Fruit fly (Drosophila melanogaster) ovary, adult (tissue): ENCODE results near the gene Polr3H.
A peak's percentile ranks its signal among the peaks of the same experiment; 100 is the strongest.

Experiments
- CG17801 ChIP-seq: fragments of 200-800 bp; optimal IDR thresholded peaks from 2 replicates; lab custom pipeline; 2019; ENCODE audit warnings: missing biosample characterization, mild to moderate bottlenecking, missing genetic modification characterization, moderate library complexity; ENCODE audit not compliant: partially characterized antibody

The Polr3H gene

DNA sequence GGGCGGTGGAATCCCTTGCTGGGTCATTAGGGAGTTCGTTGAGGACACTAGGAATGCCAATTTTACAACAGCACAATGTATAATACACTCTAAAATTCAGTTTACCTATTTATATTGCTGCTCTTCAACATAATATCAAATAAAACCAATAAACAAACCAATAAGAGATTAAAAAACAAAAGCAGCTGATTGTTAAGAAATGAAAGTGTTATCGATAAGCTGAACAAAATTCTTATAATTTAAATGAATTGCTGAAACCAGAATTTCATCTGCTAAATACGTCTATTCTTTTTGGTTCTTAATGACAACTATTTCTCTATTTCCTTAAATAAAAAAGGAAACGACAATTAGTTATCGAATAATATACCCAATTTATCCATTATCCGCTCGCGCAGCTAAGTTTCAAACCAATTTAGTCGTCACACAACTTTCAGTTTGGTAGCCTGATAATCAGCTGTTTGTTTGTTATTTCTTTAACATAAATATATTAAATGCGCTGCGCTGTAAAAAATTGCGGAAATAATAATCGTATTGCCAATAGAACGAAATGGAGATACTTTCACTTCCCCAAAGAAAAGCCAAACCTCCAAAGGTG, 42.7 kb downstream of the Polr3H start, which contains the start of the genes Pldn and CG14135:
Gene Pldn (minus strand): TSS at position 197 of the 595 bp plus-strand sequence.
Gene CG14135 (plus strand): TSS at position 369 of the 595 bp plus-strand sequence.
- TF ChIP-seq CG17801 (GFP tag; lab: Kevin White, UChicago) = no peak

DNA sequence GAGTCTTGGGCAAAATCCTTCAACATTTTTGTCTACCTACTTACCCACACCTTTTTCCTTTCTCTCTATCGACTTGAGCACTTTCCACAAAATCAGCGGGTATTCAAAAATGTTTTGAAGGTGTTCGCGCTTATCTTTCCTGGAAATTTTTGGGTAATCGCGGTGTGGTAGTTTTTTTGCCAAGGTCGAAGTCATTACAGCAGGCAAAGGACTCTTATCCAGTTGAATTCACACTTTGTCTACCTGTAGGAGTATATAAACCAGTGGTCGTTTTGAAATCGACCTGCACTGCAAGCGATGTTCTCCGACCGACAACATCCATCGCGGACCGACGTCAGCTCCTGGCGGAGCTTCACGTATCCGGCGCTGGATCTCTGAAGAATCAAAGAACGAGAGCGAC, 44.3 kb downstream of the Polr3H start:
- no peak for TF ChIP-seq CG17801 (GFP tag; lab: Kevin White, UChicago)

DNA sequence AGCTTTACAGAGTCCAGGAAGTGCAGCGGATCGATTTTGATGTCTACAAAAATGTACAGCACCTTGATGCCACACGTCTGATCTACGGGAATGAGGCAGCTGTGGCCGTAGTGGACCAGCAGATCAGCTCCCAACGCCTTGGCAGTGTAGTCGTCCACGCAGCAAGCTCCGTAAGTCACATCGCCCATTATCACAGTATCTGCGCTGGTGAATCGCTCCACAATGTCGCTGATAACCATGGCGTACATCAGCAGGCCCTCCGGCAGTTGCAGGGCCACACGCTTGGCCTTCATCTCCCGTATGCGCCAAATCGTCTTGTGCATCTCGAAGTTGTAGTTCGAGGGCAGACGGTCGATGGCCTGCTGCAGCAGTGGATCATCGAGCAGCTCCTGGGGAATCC, 46.5 kb downstream of the Polr3H start:
- no peak for TF ChIP-seq CG17801 (GFP tag; lab: Kevin White, UChicago)

DNA sequence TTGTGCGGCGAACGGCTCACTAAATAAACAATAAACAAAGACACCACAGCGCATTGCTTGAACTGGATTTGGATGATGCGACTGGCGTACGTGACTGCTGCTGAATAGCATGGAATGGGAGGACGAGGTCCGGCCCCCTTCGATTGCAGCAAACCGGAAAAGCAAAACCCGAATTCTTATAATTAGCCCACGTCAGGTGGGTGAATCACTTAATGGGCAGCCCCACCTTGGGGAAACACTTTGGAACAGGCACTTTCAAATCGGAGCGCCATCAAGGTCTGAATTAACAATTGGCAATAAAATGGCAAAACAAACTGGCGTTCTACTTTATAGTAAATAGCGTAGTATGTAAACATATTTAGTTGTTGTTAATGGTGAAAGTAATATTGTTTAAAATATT, 47.3 kb downstream of the Polr3H start:
- no peak for TF ChIP-seq CG17801 (GFP tag; lab: Kevin White, UChicago)

DNA sequence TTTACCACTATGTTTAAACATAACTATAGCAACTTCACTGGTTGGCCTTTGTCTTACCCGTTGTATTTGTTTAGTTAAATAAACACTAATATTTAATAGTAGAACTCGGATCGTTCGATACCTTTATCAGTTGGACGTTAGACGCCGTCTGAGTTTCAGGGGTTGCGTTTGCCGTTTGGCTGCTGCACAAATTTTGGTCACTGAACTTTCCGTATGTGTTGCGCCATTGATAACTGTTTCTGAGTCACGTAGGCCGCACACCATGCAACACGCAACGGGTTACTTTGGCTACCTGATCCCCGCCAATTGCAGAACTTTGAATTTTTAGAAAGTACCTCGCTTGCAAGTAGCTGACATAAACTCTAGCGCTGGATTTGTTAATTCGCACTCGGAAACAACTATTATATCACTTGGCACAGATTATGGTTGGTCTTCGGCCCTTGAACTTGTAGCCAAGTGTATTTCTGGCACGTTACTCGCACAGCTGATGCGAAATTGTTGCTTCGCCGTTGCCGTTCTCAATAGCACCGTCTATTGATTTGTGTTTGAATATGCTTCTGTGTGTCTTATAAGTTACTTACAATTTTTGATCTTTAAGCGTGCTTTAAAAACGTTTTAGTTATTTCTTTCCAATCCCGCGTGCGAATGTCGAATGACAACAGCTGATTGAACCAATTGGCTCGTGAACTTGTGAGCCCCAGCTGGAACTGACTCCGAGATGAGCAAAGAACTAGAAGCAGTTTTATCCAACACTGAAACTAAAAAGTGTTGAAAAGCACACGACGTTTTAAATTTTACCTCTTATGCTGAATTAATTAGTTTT, 47.9 kb downstream of the Polr3H start, which contains the start of gene Dph1:
Gene Dph1 (minus strand): TSS at position 670 of the 823 bp plus-strand sequence.
- peak; percentile 75 for TF ChIP-seq CG17801 (GFP tag; lab: Kevin White, UChicago)

DNA sequence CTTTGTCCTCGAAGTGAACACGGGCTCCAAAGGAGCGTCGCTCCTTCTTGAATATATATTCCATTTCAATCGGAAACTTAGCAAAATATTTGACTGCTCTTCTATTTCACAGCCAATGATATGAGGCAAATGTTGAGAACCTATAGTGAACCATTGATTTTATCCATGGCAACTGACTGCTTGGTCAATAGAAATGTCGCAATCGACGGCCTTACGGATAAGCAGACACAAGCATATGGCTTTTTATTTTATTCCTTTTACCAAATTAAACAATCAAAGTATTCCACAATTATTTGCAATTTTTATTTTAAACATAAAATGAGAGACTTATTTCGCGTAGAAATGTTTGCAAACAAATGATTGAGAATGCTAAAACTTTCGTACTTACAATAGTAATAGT, 50.6 kb downstream of the Polr3H start, which contains the start of gene Dnai2:
Gene Dnai2 (minus strand): TSS at position 101 of the 400 bp plus-strand sequence.
- no peak for TF ChIP-seq CG17801 (GFP tag; lab: Kevin White, UChicago)
